Worm (Caenorhabditis elegans): ENCODE measurements around the gene gmps-1.

DNA sequence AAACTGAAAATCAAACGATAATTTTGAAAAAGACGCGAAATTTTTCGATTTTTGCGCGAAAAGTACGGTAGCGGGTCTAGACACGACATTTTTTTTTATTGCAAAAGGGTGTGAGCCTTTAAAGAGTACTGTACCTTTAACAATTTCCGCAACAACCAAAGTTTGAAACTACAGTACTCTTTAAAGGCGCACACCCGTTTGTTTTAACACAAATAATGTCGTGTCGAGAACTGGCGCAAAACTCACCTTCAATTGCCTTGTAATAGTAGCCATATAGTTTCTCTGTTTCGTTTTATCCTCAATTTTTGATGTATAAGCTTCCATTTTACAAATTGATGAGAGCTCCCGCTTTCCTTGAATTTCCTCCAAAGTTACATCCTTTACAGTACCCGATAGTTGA, 16.7 kb upstream of the gmps-1 start:
- no peak for TF ChIP-seq flt-1 (GFP tag; IDR thresholded peaks at IDR 0.05)
- TF ChIP-seq T22C8.4 (GFP tag; IDR thresholded peaks at IDR 0.05): no peak

Data from whole organism, midembryonic.